1 fruit fly cellular context compared by ENCODE assay signal in genomic region chrX:8409793-8410192, dm6.
TF ChIP-seq lines count a peak whose summit lies in the region.

No protein-coding gene starts in this region.

TF ChIP-seq in whole organism, embryonic, 481 proteins besides CTCF, POLR2A, EP300 and RAD21 (continued from another document):
- no peak for TF ChIP-seq tup (GFP tag; optimal IDR thresholded peaks at IDR 0.05; lab: Kevin White, UChicago)
- TF ChIP-seq CG32772 (GFP tag; IDR thresholded peaks at IDR 0.05; lab: Robert Waterston, UW) = no peak
- no peak for TF ChIP-seq CG8290 (GFP tag; optimal IDR thresholded peaks at IDR 0.05; lab: Kevin White, UChicago)
- peak in 1 of 2 experiments; percentile 73 for TF ChIP-seq CG8290 (tag; optimal IDR thresholded peaks at IDR 0.05; lab: Kevin White, UChicago)
- no peak for TF ChIP-seq Spps (tag; optimal IDR thresholded peaks at IDR 0.05; lab: Kevin White, UChicago)
- no peak for TF ChIP-seq CG12659 (GFP tag; optimal IDR thresholded peaks at IDR 0.05; lab: Kevin White, UChicago)
- no peak for TF ChIP-seq kay (GFP tag; optimal IDR thresholded peaks at IDR 0.05; lab: Kevin White, UChicago)
- peak; percentile 76 for TF ChIP-seq CG18599 (GFP tag; optimal IDR thresholded peaks at IDR 0.05; lab: Kevin White, UChicago)
- peak; percentile 31 for TF ChIP-seq unpg (GFP tag; optimal IDR thresholded peaks at IDR 0.05; lab: Kevin White, UChicago)
- peak; percentile 11 for TF ChIP-seq D19A (tag; optimal IDR thresholded peaks at IDR 0.05; lab: Kevin White, UChicago)
- TF ChIP-seq CG17359 (tag; optimal IDR thresholded peaks at IDR 0.05; lab: Kevin White, UChicago) = no peak
- TF ChIP-seq Dbx (GFP tag; IDR thresholded peaks at IDR 0.05; lab: Robert Waterston, UW) = peak; percentile 91
- no peak for TF ChIP-seq D (optimal IDR thresholded peaks at IDR 0.05; lab: Kevin White, UChicago)
- no peak for TF ChIP-seq D (GFP tag; optimal IDR thresholded peaks at IDR 0.05; lab: Kevin White, UChicago)
- peak; percentile 79; the same call in 1 of the 2 replicates for TF ChIP-seq CG11085 (GFP tag; IDR thresholded peaks at IDR 0.05; lab: Robert Waterston, UW)
- TF ChIP-seq org-1 (GFP tag; optimal IDR thresholded peaks at IDR 0.05; lab: Kevin White, UChicago) = no peak
- TF ChIP-seq CG3407 (GFP tag; optimal IDR thresholded peaks at IDR 0.05; lab: Kevin White, UChicago) = no peak
- no peak for TF ChIP-seq mam (GFP tag; optimal IDR thresholded peaks at IDR 0.05; lab: Kevin White, UChicago)
- TF ChIP-seq CrebB (tag; optimal IDR thresholded peaks at IDR 0.05; lab: Kevin White, UChicago) = peak; percentile 90
- no peak for TF ChIP-seq Fer2 (tag; optimal IDR thresholded peaks at IDR 0.05; lab: Kevin White, UChicago)
- peak; percentile 44 for TF ChIP-seq nerfin-1 (tag; optimal IDR thresholded peaks at IDR 0.05; lab: Kevin White, UChicago)
- peak; percentile 78 for TF ChIP-seq CG31224 (GFP tag; IDR thresholded peaks at IDR 0.05; lab: Robert Waterston, UW)
- TF ChIP-seq CG9437 (GFP tag; optimal IDR thresholded peaks at IDR 0.05; lab: Kevin White, UChicago) = no peak
- TF ChIP-seq caup (GFP tag; optimal IDR thresholded peaks at IDR 0.05; lab: Kevin White, UChicago; ENCODE audit: severe bottlenecking) = peak; percentile 72
- TF ChIP-seq Bgb (GFP tag; IDR thresholded peaks at IDR 0.05; lab: Robert Waterston, UW; ENCODE audit: partially characterized antibody) = peak; percentile 39; the same call in 1 of the 2 replicates
- no peak for TF ChIP-seq CG43689 (GFP tag; IDR thresholded peaks at IDR 0.05; lab: Robert Waterston, UW)
- TF ChIP-seq slbo (GFP tag; IDR thresholded peaks at IDR 0.05; lab: Robert Waterston, UW) = no peak
- TF ChIP-seq tx (GFP tag; optimal IDR thresholded peaks at IDR 0.05; lab: Kevin White, UChicago) = no peak
- TF ChIP-seq CG9797 (GFP tag; optimal IDR thresholded peaks at IDR 0.05; lab: Kevin White, UChicago) = no peak
